Fruit fly (Drosophila melanogaster) whole organism, embryonic: Measurements from ENCODE around the gene CG32945.
A peak's percentile ranks its signal among the peaks of the same experiment; 100 is the strongest.

Experiments
- Antp ChIP-seq: fragments of 200-800 bp; sonication (Bioruptor generic); optimal IDR thresholded peaks from 3 replicates; lab custom pipeline; 2016; ENCODE audit warnings: missing biosample characterization, missing genetic modification characterization
- CG10209 ChIP-seq: fragments of 200-800 bp; sonication (Bioruptor generic); optimal IDR thresholded peaks from 3 replicates; lab custom pipeline; 2017; ENCODE audit warnings: missing biosample characterization, mild to moderate bottlenecking, missing genetic modification characterization, missing genetic modification reagents
- CG12299 ChIP-seq: fragments of 200-800 bp; sonication (Bioruptor generic); optimal IDR thresholded peaks from 2 replicates; lab custom pipeline; 2018; ENCODE audit warnings: missing biosample characterization, mild to moderate bottlenecking, missing genetic modification characterization
- CG12744 ChIP-seq: fragments of 200-800 bp; sonication (Bioruptor generic); optimal IDR thresholded peaks from 2 replicates; lab custom pipeline; 2016; ENCODE audit warnings: missing biosample characterization, missing genetic modification characterization
- CG12769 ChIP-seq: fragments of 200-800 bp; sonication (Bioruptor generic); optimal IDR thresholded peaks from 2 replicates; lab custom pipeline; 2019; ENCODE audit warnings: missing biosample characterization, mild to moderate bottlenecking, missing genetic modification characterization, moderate library complexity
- CG14050 ChIP-seq: fragments of 200-800 bp; sonication (Bioruptor generic); IDR thresholded peaks from 3 replicates; pipeline ENCODE4 v1.3.6; 2022; ENCODE audit warnings: missing biosample characterization, missing genetic modification characterization
- CG15696 ChIP-seq: fragments of 200-800 bp; sonication (Bioruptor generic); optimal IDR thresholded peaks from 2 replicates; lab custom pipeline; 2019; ENCODE audit warnings: missing biosample characterization, mild to moderate bottlenecking, missing genetic modification characterization, moderate library complexity
- CG16815 ChIP-seq: fragments of 200-800 bp; sonication (Bioruptor generic); optimal IDR thresholded peaks from 3 replicates; lab custom pipeline; 2017; ENCODE audit warnings: missing biosample characterization, mild to moderate bottlenecking, missing genetic modification characterization
- CG18619 ChIP-seq: fragments of 200-800 bp; sonication (Bioruptor generic); optimal IDR thresholded peaks from 3 replicates; lab custom pipeline; 2017; ENCODE audit warnings: missing biosample characterization, mild to moderate bottlenecking, missing genetic modification characterization
- CG2129 ChIP-seq: fragments of 200-800 bp; sonication (Bioruptor generic); IDR thresholded peaks from 2 replicates; pipeline ENCODE4 v1.3.6; 2022; ENCODE audit warnings: missing biosample characterization, missing genetic modification characterization; ENCODE audit not compliant: partially characterized antibody
- CG30020 ChIP-seq: fragments of 200-800 bp; optimal IDR thresholded peaks from 2 replicates; lab custom pipeline; 2019; ENCODE audit warnings: missing biosample characterization, mild to moderate bottlenecking, missing genetic modification characterization, moderate library complexity
- CG4360 ChIP-seq: fragments of 200-800 bp; sonication (Bioruptor generic); IDR thresholded peaks from 2 replicates; pipeline ENCODE4 v1.3.6; 2022; ENCODE audit warnings: missing biosample characterization, missing genetic modification characterization
- CG4424 ChIP-seq: fragments of 200-800 bp; sonication (Bioruptor generic); optimal IDR thresholded peaks from 3 replicates; lab custom pipeline; 2016; ENCODE audit warnings: missing biosample characterization, missing genetic modification characterization
- CG6654 ChIP-seq: fragments of 200-800 bp; sonication (Bioruptor generic); optimal IDR thresholded peaks from 2 replicates; lab custom pipeline; 2017; ENCODE audit warnings: missing biosample characterization, mild to moderate bottlenecking, missing genetic modification characterization
- CG7372 ChIP-seq: fragments of 200-800 bp; sonication (Bioruptor generic); IDR thresholded peaks from 2 replicates; pipeline ENCODE4 v1.3.6; 2022; ENCODE audit warnings: missing biosample characterization, missing genetic modification characterization
- CG8924 ChIP-seq: fragments of 200-800 bp; optimal IDR thresholded peaks from 3 replicates; lab custom pipeline; 2019; ENCODE audit warnings: missing biosample characterization, mild to moderate bottlenecking, missing genetic modification characterization, moderate library complexity
- CG9727 ChIP-seq: fragments of 200-800 bp; sonication (Bioruptor generic); optimal IDR thresholded peaks from 3 replicates; lab custom pipeline; 2017; ENCODE audit warnings: missing biosample characterization, mild to moderate bottlenecking, missing genetic modification characterization
- Chrac-16 ChIP-seq: fragments of 200-800 bp; sonication (Bioruptor generic); optimal IDR thresholded peaks from 3 replicates; lab custom pipeline; 2016; ENCODE audit warnings: missing biosample characterization, missing genetic modification characterization
- D19A ChIP-seq: fragments of 200-800 bp; optimal IDR thresholded peaks from 3 replicates; lab custom pipeline; 2019; ENCODE audit warnings: missing biosample characterization, mild to moderate bottlenecking, missing genetic modification characterization, moderate library complexity
- D19B ChIP-seq: fragments of 200-800 bp; sonication (Bioruptor generic); optimal IDR thresholded peaks from 2 replicates; lab custom pipeline; 2017; ENCODE audit warnings: missing biosample characterization, mild to moderate bottlenecking, missing genetic modification characterization
- Dp ChIP-seq: fragments of 200-800 bp; sonication (Bioruptor generic); optimal IDR thresholded peaks from 2 replicates; lab custom pipeline; 2018; ENCODE audit warnings: missing biosample characterization, mild to moderate bottlenecking, missing genetic modification characterization, moderate library complexity
- Ets65A ChIP-seq: fragments of 200-800 bp; sonication (Bioruptor generic); peaks from one replicate; lab custom pipeline; 2016; ENCODE audit warnings: missing biosample characterization, missing genetic modification characterization
- GATAe ChIP-seq: fragments of 200-800 bp; sonication (Bioruptor generic); conservative IDR thresholded peaks from 2 replicates; pipeline ENCODE4 v1.3.6; 2022; ENCODE audit warnings: missing biosample characterization, missing genetic modification characterization
- Gug ChIP-seq: fragments of 200-800 bp; sonication (Bioruptor generic); IDR thresholded peaks from 4 replicates; pipeline ENCODE4 v1.3.6; 2022; ENCODE audit warnings: missing biosample characterization, missing genetic modification characterization
- Med ChIP-seq: fragments of 200-800 bp; sonication (Bioruptor generic); peaks from one replicate; lab custom pipeline; 2016; ENCODE audit warnings: missing biosample characterization, missing genetic modification characterization, mild to moderate bottlenecking, inconsistent platforms, moderate library complexity
- NK7.1 ChIP-seq: fragments of 200-800 bp; sonication (Bioruptor generic); optimal IDR thresholded peaks from 3 replicates; lab custom pipeline; 2016; ENCODE audit warnings: missing biosample characterization, missing genetic modification characterization
- Pdp1 ChIP-seq, 2 experiments: fragments of 200-800 bp; sonication (Bioruptor generic); optimal IDR thresholded peaks; 3 replicates each; lab custom pipeline; 2016; ENCODE audit warnings: missing biosample characterization in 2 of 2, missing genetic modification characterization in 2 of 2, mild to moderate bottlenecking in 1 of 2, moderate library complexity in 1 of 2
- Six4 ChIP-seq: fragments of 200-800 bp; sonication (Bioruptor generic); optimal IDR thresholded peaks from 2 replicates; lab custom pipeline; 2016; ENCODE audit warnings: missing biosample characterization, missing genetic modification characterization
- Spps ChIP-seq: fragments of 200-800 bp; sonication (Bioruptor generic); optimal IDR thresholded peaks from 2 replicates; lab custom pipeline; 2018; ENCODE audit warnings: missing biosample characterization, mild to moderate bottlenecking, missing genetic modification characterization
- Trl ChIP-seq, 3 experiments: fragments of >200 bp in 2 of 3; fragments of 200-800 bp in 1 of 3; sonication (Bioruptor generic) in 1 of 3; optimal IDR thresholded peaks; 2 replicates in 1 of 3; 3 replicates in 2 of 3; lab custom pipeline; 2016 to 2017; ENCODE audit warnings: missing biosample characterization in 1 of 3, missing genetic modification characterization in 1 of 3
- Usf ChIP-seq: fragments of 200-800 bp; sonication (Bioruptor generic); optimal IDR thresholded peaks from 2 replicates; lab custom pipeline; 2017; ENCODE audit warnings: missing genotype, missing biosample characterization, missing genetic modification characterization
- cg ChIP-seq: fragments of 200-800 bp; sonication (Bioruptor generic); optimal IDR thresholded peaks from 3 replicates; lab custom pipeline; 2019; ENCODE audit warnings: missing biosample characterization, mild to moderate bottlenecking, missing genetic modification characterization, moderate library complexity
- chif ChIP-seq, 2 experiments: fragments of 200-800 bp; sonication (Bioruptor generic); optimal IDR thresholded peaks; 3 replicates each; lab custom pipeline; 2016; ENCODE audit warnings: missing biosample characterization in 2 of 2, missing genetic modification characterization in 2 of 2
- dan ChIP-seq: fragments of 200-800 bp; sonication (Bioruptor generic); IDR thresholded peaks from 2 replicates; pipeline ENCODE4 v1.3.6; 2022; ENCODE audit warnings: missing biosample characterization, missing genetic modification characterization
- dmrt11E ChIP-seq: fragments of 200-800 bp; sonication (Bioruptor generic); optimal IDR thresholded peaks from 3 replicates; lab custom pipeline; 2018; ENCODE audit warnings: missing biosample characterization, mild to moderate bottlenecking, missing genetic modification characterization, moderate library complexity
- esg ChIP-seq: fragments of 200-800 bp; sonication (Bioruptor generic); conservative IDR thresholded peaks from 2 replicates; pipeline ENCODE4 v1.3.6; 2022; ENCODE audit warnings: missing biosample characterization, missing genetic modification characterization
- gro ChIP-seq: fragments of 200-800 bp; sonication (Bioruptor generic); optimal IDR thresholded peaks from 2 replicates; lab custom pipeline; 2016; ENCODE audit warnings: missing biosample characterization, missing genetic modification characterization
- hth ChIP-seq: fragments of >200 bp; optimal IDR thresholded peaks from 2 replicates; lab custom pipeline; 2017; ENCODE audit warnings: inconsistent platforms
- lab ChIP-seq: fragments of 200-800 bp; sonication (Bioruptor generic); optimal IDR thresholded peaks from 3 replicates; lab custom pipeline; 2017; ENCODE audit warnings: missing biosample characterization, missing genetic modification characterization, mild to moderate bottlenecking, moderate library complexity, missing genetic modification reagents
- org-1 ChIP-seq: fragments of 200-800 bp; sonication (Bioruptor generic); optimal IDR thresholded peaks from 2 replicates; lab custom pipeline; 2017; ENCODE audit warnings: missing biosample characterization, missing genetic modification characterization
- pan ChIP-seq, 4 experiments: fragments of >200 bp in 3 of 4; fragments of 200-800 bp in 1 of 4; sonication (Bioruptor generic) in 1 of 4; optimal IDR thresholded peaks in 3 of 4; IDR thresholded peaks in 1 of 4; 2 replicates each; pipeline versions ENCODE4 v1.3.6 to Lab custom; 2017 to 2022; ENCODE audit warnings: missing biosample characterization in 2 of 4, missing genetic modification characterization in 2 of 4, mixed read lengths in 1 of 4
- pfk ChIP-seq: fragments of 200-800 bp; sonication (Bioruptor generic); optimal IDR thresholded peaks from 2 replicates; lab custom pipeline; 2018; ENCODE audit warnings: missing biosample characterization, mild to moderate bottlenecking, missing genetic modification characterization, moderate library complexity
- pho ChIP-seq: fragments of 200-800 bp; sonication (Bioruptor generic); optimal IDR thresholded peaks from 2 replicates; lab custom pipeline; 2016; ENCODE audit warnings: missing biosample characterization, missing genetic modification characterization
- phol ChIP-seq: fragments of 200-800 bp; sonication (Bioruptor generic); optimal IDR thresholded peaks from 3 replicates; lab custom pipeline; 2018; ENCODE audit warnings: missing biosample characterization, mild to moderate bottlenecking, missing genetic modification characterization, moderate library complexity
- sens ChIP-seq: fragments of 200-800 bp; sonication (Bioruptor generic); peaks from one replicate; lab custom pipeline; 2016; ENCODE audit warnings: missing biosample characterization, missing genetic modification characterization
- vfl ChIP-seq: fragments of 200-800 bp; sonication (Bioruptor generic); optimal IDR thresholded peaks from 2 replicates; lab custom pipeline; 2016; ENCODE audit warnings: missing biosample characterization, missing genetic modification characterization

The CG32945 gene

DNA sequence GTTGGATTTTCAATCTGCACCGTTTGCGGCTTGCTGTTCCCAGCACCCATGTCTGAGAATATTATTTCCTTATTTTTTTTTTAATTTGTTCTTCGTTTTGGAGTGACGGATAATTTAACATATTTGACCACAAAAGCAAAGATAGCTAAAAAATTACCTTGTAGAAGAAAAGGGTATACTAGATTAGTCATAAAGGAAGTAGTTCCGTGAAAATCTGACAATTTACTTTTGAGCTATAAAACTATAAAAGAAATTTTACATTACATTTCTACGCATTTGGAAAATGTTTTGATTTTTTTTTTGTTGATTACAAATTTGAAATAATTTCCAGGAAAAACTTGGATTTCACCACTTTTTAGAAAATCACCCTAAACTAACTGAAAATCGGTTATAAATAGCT lies at the start of gene CG32945:
Gene CG32945, minus strand, starts transcription at position 101 of the 400 bp plus-strand sequence.
- TF ChIP-seq vfl (no peak), phol (tag; lab: Kevin White, UChicago) (no peak), CG12744 (no peak), esg (GFP tag; lab: Robert Waterston, UW) (no peak), Usf (GFP tag; lab: Kevin White, UChicago) (no peak), Spps (tag; lab: Kevin White, UChicago) (no peak), CG14050 (GFP tag; lab: Robert Waterston, UW) (no peak), pho (GFP tag; lab: Kevin White, UChicago) (no peak), pfk (GFP tag; lab: Kevin White, UChicago) (no peak), NK7.1 (no peak), dan (GFP tag; lab: Robert Waterston, UW) (no peak), pan (optimal IDR thresholded peaks at IDR 0.05; lab: Kevin White, UChicago) (no peak), pan (GFP tag; optimal IDR thresholded peaks at IDR 0.05 in 1 of 2, IDR thresholded peaks at IDR 0.05 in 1 of 2) (no peak), CG2129 (GFP tag; lab: Robert Waterston, UW) (no peak), CG18619 (GFP tag; lab: Kevin White, UChicago) (no peak), hth (lab: Kevin White, UChicago) (no peak), Gug (no peak)

DNA sequence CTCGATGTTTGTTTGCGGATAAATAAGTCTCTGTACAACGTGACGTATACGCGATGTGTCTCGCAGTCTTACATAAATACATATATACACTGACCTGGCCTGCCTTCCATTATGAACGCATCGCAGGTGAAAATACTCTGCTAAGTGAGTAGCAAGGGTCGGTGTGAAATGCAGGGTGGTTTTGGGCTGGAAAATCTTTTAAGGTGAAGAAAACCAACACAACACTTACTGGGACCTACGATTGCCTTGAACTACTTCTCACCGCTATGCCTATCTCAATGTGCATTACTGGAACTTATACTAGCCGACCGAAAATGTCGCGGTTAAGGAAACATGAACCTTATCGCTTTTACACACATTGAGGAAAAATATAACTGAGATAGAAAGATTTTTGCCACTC lies 37.7 kb upstream of the CG32945 start:
- TF ChIP-seq CG7372 (GFP tag; lab: Robert Waterston, UW) (peak; percentile 57; the same call in 1 of the 2 replicates), Ets65A (GFP tag; lab: Kevin White, UChicago) (peak; percentile 45), CG6654 (GFP tag; lab: Kevin White, UChicago) (no peak), sens (GFP tag; lab: Kevin White, UChicago) (peak; percentile 53), D19A (peak; percentile 55), Med (GFP tag; lab: Kevin White, UChicago) (peak; percentile 53)
- TF ChIP-seq, all 482 proteins: peak for 5

DNA sequence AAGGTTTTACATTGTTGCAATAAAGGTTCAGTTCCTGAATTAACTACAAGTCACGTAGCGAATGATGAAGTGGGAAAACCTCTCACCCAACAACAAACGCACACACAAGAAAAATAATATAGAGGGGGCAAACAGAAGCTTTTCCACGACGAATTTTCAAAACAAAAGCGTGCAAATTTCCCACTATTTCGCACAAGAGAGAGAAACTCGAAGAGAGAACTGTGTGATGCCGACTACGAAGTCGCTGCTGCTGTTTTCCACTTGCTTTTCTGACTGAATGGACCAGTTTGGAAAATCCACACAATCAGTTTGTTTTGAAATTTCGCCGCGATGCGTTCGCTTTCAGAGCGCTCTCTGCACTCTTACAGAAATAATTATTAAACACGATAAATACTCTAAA lies 34.1 kb upstream of the CG32945 start, which contains the start of gene 5-HT2A:
Gene 5-HT2A, plus strand, starts transcription at position 301 of the 400 bp plus-strand sequence.
- TF ChIP-seq CG4360 (GFP tag; lab: Robert Waterston, UW) (no peak), Six4 (GFP tag; lab: Kevin White, UChicago) (no peak), gro (GFP tag; lab: Kevin White, UChicago) (no peak), Antp (no peak), CG30020 (tag; lab: Kevin White, UChicago) (no peak), CG12769 (tag; lab: Kevin White, UChicago) (no peak), CG12299 (no peak), Trl (optimal IDR thresholded peaks at IDR 0.05; lab: Kevin White, UChicago) (peak; percentile 15 to 19), Trl (GFP tag; optimal IDR thresholded peaks at IDR 0.05; lab: Kevin White, UChicago) (no peak), cg (GFP tag; lab: Kevin White, UChicago) (no peak)

DNA sequence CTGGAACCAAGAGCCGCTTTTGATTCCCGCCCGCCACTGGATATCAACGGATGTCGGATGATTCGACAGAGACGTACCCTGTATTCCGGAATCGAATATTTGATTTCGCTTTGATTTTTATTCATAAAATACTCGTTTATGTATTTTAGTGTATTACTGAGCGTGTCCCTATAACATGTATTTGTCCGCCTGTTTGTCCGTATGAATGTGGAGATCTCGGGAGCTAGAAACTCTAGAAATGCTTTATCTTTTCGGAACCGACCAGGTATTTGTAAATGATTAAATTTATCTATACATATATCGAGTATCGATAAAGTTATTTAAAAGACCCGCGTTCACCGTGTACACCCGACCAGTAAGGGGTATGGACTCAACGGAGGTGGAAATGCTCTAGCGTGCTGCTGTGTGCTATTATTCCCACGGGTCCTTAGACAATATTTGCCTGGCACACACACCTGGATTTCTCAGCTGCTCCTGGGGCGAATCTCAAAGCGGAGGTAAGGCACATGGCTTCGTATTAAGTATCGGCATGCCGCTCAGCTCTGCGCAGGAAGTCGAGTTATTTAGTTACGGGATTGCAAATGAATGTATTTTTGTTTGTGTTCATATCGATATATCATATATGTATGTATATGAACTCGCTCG lies 23.6 kb upstream of the CG32945 start:
- TF ChIP-seq CG8924 (tag; lab: Kevin White, UChicago) = peak; percentile 11
- TF ChIP-seq org-1 = peak; percentile 9
- TF ChIP-seq D19B (GFP tag; lab: Kevin White, UChicago) = peak; percentile 71
- peak; percentile 3 for TF ChIP-seq Chrac-16 (GFP tag; lab: Kevin White, UChicago)
- peak; percentile 22 for TF ChIP-seq lab (GFP tag; lab: Kevin White, UChicago)
- peak; percentile 6 for TF ChIP-seq CG16815 (GFP tag; lab: Kevin White, UChicago)
- TF ChIP-seq CG4424 (GFP tag; lab: Kevin White, UChicago) = peak; percentile 3
- no peak for TF ChIP-seq Dp (GFP tag; lab: Kevin White, UChicago)
- TF ChIP-seq dmrt11E (tag; lab: Kevin White, UChicago) = peak; percentile 41
- peak; percentile 78 for TF ChIP-seq sens (GFP tag; lab: Kevin White, UChicago)
- peak; percentile 1 for TF ChIP-seq CG10209 (GFP tag; lab: Kevin White, UChicago)
- peak; percentile 6 for TF ChIP-seq CG9727 (GFP tag; lab: Kevin White, UChicago)
- TF ChIP-seq chif (GFP tag; optimal IDR thresholded peaks at IDR 0.05; lab: Kevin White, UChicago) = peak in 1 of 2 experiments; percentile 31
- no peak for TF ChIP-seq GATAe (GFP tag; lab: Robert Waterston, UW)
- peak; percentile 29 for TF ChIP-seq CG15696 (tag; lab: Kevin White, UChicago)
- peak in 1 of 2 experiments; percentile 16 for TF ChIP-seq Pdp1 (GFP tag; optimal IDR thresholded peaks at IDR 0.05; lab: Kevin White, UChicago)
- TF ChIP-seq Ets65A (GFP tag; lab: Kevin White, UChicago) = peak; percentile 52
